Worm (Caenorhabditis elegans): ENCODE results near the gene atg-16.1.

atg-16.1 gene

DNA sequence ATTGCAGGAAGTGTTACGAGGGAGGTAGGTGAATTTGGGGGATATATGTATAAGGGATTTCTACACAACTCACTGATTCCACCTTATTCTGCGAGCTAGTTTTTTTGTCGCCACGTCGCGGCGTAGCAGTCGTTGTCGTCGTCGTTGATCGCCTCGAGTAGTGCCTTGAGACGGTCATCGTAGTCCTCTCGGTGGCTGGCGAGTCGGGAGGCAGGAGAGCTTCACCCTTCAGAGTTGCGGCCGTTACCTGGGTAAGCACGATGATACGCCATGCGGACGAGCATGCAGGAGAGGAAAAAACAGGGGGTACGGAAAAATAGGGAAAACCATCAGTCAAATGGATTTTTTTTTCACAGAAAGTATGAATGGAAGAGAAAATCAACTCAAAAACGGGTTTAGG is 49.1 kb downstream of the atg-16.1 start:
- no peak for TF ChIP-seq flt-1 (GFP tag; IDR thresholded peaks at IDR 0.05)
- no peak for TF ChIP-seq hnd-1 (tag; optimal IDR thresholded peaks at IDR 0.05)
- no peak for TF ChIP-seq hmg-4 (GFP tag; optimal IDR thresholded peaks at IDR 0.05)
- no peak for TF ChIP-seq ama-1 (optimal IDR thresholded peaks at IDR 0.05)
- no peak for TF ChIP-seq aly-1 (tag; optimal IDR thresholded peaks at IDR 0.05)
- TF ChIP-seq tra-4 (tag; optimal IDR thresholded peaks at IDR 0.05), result no peak
- TF ChIP-seq ceh-36 (tag; optimal IDR thresholded peaks at IDR 0.05), result no peak
- no peak for TF ChIP-seq F13C5.2 (tag; optimal IDR thresholded peaks at IDR 0.05)
- no peak for TF ChIP-seq hmbx-1 (tag; optimal IDR thresholded peaks at IDR 0.05)
- TF ChIP-seq pes-1 (GFP tag; IDR thresholded peaks at IDR 0.05), result no peak
- TF ChIP-seq sea-1 (GFP tag; conservative IDR thresholded peaks at IDR 0.05), result no peak
- TF ChIP-seq tbx-11 (GFP tag; IDR thresholded peaks at IDR 0.05), result no peak
- TF ChIP-seq tbx-37 (GFP tag; conservative IDR thresholded peaks at IDR 0.05), result no peak

DNA sequence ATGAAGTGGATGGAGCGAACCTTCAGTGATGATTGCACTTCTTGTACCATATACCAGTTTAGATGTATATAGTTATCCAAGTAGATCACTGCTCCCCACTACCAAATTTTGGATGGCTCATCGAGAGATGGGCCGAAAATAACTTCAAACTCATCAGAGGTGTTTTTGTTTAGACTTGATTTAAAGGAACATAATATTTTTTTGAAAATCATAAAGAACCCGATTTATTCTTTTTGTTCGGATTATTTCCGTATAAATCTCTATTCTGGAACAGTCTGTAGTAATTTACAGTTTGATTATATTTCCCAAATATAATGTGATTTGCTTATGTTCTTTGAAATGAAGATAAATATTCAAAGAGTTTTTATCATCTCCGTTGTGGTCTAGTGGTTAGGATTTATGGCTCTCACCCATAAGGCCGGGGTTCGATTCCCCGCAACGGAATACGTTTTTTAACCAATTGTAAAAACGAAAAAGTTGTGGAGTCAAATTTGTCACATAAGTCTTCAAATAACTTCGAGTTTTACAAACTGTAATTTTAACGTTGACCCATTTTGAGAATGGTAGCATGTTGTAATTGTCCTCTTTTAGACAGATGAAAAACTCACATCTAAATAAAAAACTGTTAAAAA is 51.9 kb downstream of the atg-16.1 start:
- TF ChIP-seq F13C5.2 (tag; optimal IDR thresholded peaks at IDR 0.05), result no peak
- no peak for TF ChIP-seq B0310.2 (tag; optimal IDR thresholded peaks at IDR 0.05)
- TF ChIP-seq tbx-37 (GFP tag; conservative IDR thresholded peaks at IDR 0.05), result no peak
- TF ChIP-seq hmg-4 (GFP tag; optimal IDR thresholded peaks at IDR 0.05), result no peak
- TF ChIP-seq ama-1 (optimal IDR thresholded peaks at IDR 0.05), result no peak
- no peak for TF ChIP-seq ceh-36 (tag; optimal IDR thresholded peaks at IDR 0.05)
- no peak for TF ChIP-seq flt-1 (GFP tag; IDR thresholded peaks at IDR 0.05)
- TF ChIP-seq tra-4 (tag; optimal IDR thresholded peaks at IDR 0.05), result no peak
